Worm (Caenorhabditis elegans): Measurements from ENCODE around the gene cash-1.

cash-1 gene

ce11 chrV:10371951-10372350, 9.9 kb downstream of the cash-1 start, which contains the start of gene ugt-49:
TSS of gene ugt-49 (plus strand) at chrV:10372321.
- TF ChIP-seq aly-2 (tag; optimal IDR thresholded peaks at IDR 0.05) = no peak
- TF ChIP-seq unc-86 (tag; optimal IDR thresholded peaks at IDR 0.05) = no peak
- no peak for TF ChIP-seq efl-3 (GFP tag; optimal IDR thresholded peaks at IDR 0.05)
- no peak for TF ChIP-seq nhr-12 (tag; optimal IDR thresholded peaks at IDR 0.05)
- TF ChIP-seq ceh-8 (GFP tag; optimal IDR thresholded peaks at IDR 0.05) = no peak
- no peak for TF ChIP-seq ama-1 (optimal IDR thresholded peaks at IDR 0.05)
- no peak for TF ChIP-seq C16A3.4 (tag; optimal IDR thresholded peaks at IDR 0.05)
- no peak for TF ChIP-seq nhr-237 (tag; optimal IDR thresholded peaks at IDR 0.05)
- TF ChIP-seq fos-1 (tag; optimal IDR thresholded peaks at IDR 0.05) = no peak
- no peak for TF ChIP-seq lir-3 (tag; optimal IDR thresholded peaks at IDR 0.05; ENCODE audit: poor library complexity)
- TF ChIP-seq sptf-1 (tag; optimal IDR thresholded peaks at IDR 0.05) = no peak
- no peak for TF ChIP-seq ztf-11 (tag; optimal IDR thresholded peaks at IDR 0.05)

ce11 chrV:10379293-10379692, 17.2 kb downstream of the cash-1 start, which contains the start of gene AC3.12:
TSS of gene AC3.12 (minus strand) at chrV:10379393.
- no peak for TF ChIP-seq nhr-11 (tag; optimal IDR thresholded peaks at IDR 0.05)
- TF ChIP-seq nhr-85 (tag) = peak; percentile 2
- no peak for TF ChIP-seq ceh-88 (GFP tag; IDR thresholded peaks at IDR 0.05)

- TF ChIP-seq C16A3.4 (tag; optimal IDR thresholded peaks at IDR 0.05) = no peak
- no peak for TF ChIP-seq irx-1 (tag; optimal IDR thresholded peaks at IDR 0.05)
- TF ChIP-seq isw-1 (GFP tag; IDR thresholded peaks at IDR 0.05) = no peak
- no peak for TF ChIP-seq mab-9 (GFP tag; IDR thresholded peaks at IDR 0.05)
- no peak for TF ChIP-seq nhr-12 (tag; optimal IDR thresholded peaks at IDR 0.05)
- no peak for TF ChIP-seq lin-13 (GFP tag; optimal IDR thresholded peaks at IDR 0.05)
- TF ChIP-seq ceh-82 (tag; optimal IDR thresholded peaks at IDR 0.05) = no peak
- TF ChIP-seq C04F5.9 (tag; optimal IDR thresholded peaks at IDR 0.05) = no peak
- TF ChIP-seq aly-2 (tag; optimal IDR thresholded peaks at IDR 0.05) = no peak
- no peak for TF ChIP-seq mep-1 (tag; optimal IDR thresholded peaks at IDR 0.05)
- no peak for TF ChIP-seq ceh-90 (tag; optimal IDR thresholded peaks at IDR 0.05)
- no peak for TF ChIP-seq ces-1 (GFP tag; optimal IDR thresholded peaks at IDR 0.05)
- TF ChIP-seq aha-1 (tag; optimal IDR thresholded peaks at IDR 0.05) = no peak
- no peak for TF ChIP-seq ceh-8 (GFP tag; optimal IDR thresholded peaks at IDR 0.05)
- TF ChIP-seq fkh-8 (tag; optimal IDR thresholded peaks at IDR 0.05) = no peak
These were observed 17.7 kb downstream of the cash-1 start for ce11 chrV:10379761-10380160.

- TF ChIP-seq lsy-2 (tag; optimal IDR thresholded peaks at IDR 0.05) = no peak
- no peak for TF ChIP-seq C34B4.2 (tag; optimal IDR thresholded peaks at IDR 0.05)
- TF ChIP-seq efl-1 (optimal IDR thresholded peaks at IDR 0.05) = no peak
- TF ChIP-seq efl-1 (GFP tag; optimal IDR thresholded peaks at IDR 0.05 in 1 of 2) = no peak
- TF ChIP-seq skn-1 (tag; optimal IDR thresholded peaks at IDR 0.05) = no peak
- no peak for TF ChIP-seq lin-39 (tag; optimal IDR thresholded peaks at IDR 0.05)
- TF ChIP-seq ceh-63 (GFP tag; optimal IDR thresholded peaks at IDR 0.05) = no peak
- no peak for TF ChIP-seq vab-15 (tag; optimal IDR thresholded peaks at IDR 0.05)
- no peak for TF ChIP-seq unc-30 (tag; optimal IDR thresholded peaks at IDR 0.05)
- no peak for TF ChIP-seq pag-3 (tag; optimal IDR thresholded peaks at IDR 0.05; ENCODE audit: borderline replicate concordance, insufficient read depth)
- no peak for TF ChIP-seq ceh-8 (GFP tag; optimal IDR thresholded peaks at IDR 0.05)
- TF ChIP-seq ceh-88 (GFP tag; IDR thresholded peaks at IDR 0.05) = no peak
These were observed 19.7 kb downstream of the cash-1 start, which contains the start of gene abu-1 for ce11 chrV:10381726-10382125. TSS of gene abu-1 (minus strand) at chrV:10381826.

- TF ChIP-seq nhr-12 (tag; optimal IDR thresholded peaks at IDR 0.05) (no peak), snu-23 (GFP tag; optimal IDR thresholded peaks at IDR 0.05) (no peak), nhr-71 (tag; optimal IDR thresholded peaks at IDR 0.05) (no peak), efl-3 (GFP tag; optimal IDR thresholded peaks at IDR 0.05) (no peak), fos-1 (tag; optimal IDR thresholded peaks at IDR 0.05) (no peak)
These were observed 20.1 kb downstream of the cash-1 start, which contains the start of gene pqn-2 for ce11 chrV:10382142-10382541. TSS of gene pqn-2 (plus strand) at chrV:10382442.

Data from whole organism, L1 larva.